Fruit fly (Drosophila melanogaster) whole organism, embryonic: ENCODE results near the gene Ank2.

Experiments used
- Atf6 ChIP-seq: fragments of 200-800 bp; sonication (Bioruptor generic); IDR thresholded peaks from 2 replicates; pipeline ENCODE4 v1.3.6; 2022; ENCODE audit warnings: missing biosample characterization, missing genetic modification characterization
- BtbVII ChIP-seq: fragments of 200-800 bp; sonication (Bioruptor generic); optimal IDR thresholded peaks from 3 replicates; lab custom pipeline; 2017; ENCODE audit warnings: missing biosample characterization, mild to moderate bottlenecking, missing genetic modification characterization
- CG11456 ChIP-seq: fragments of 200-800 bp; sonication (Bioruptor generic); IDR thresholded peaks from 3 replicates; pipeline ENCODE4 v1.3.6; 2022; ENCODE audit warnings: missing biosample characterization, missing genetic modification characterization
- CG12236 ChIP-seq: fragments of 200-800 bp; sonication (Bioruptor generic); optimal IDR thresholded peaks from 2 replicates; lab custom pipeline; 2016; ENCODE audit warnings: missing biosample characterization, missing genetic modification characterization
- CG12299 ChIP-seq: fragments of 200-800 bp; sonication (Bioruptor generic); optimal IDR thresholded peaks from 2 replicates; lab custom pipeline; 2018; ENCODE audit warnings: missing biosample characterization, mild to moderate bottlenecking, missing genetic modification characterization
- CG14710 ChIP-seq: fragments of 200-800 bp; sonication (Bioruptor generic); optimal IDR thresholded peaks from 3 replicates; lab custom pipeline; 2019; ENCODE audit warnings: missing biosample characterization, mild to moderate bottlenecking, missing genetic modification characterization, moderate library complexity
- CG15073 ChIP-seq: fragments of 200-800 bp; sonication (Bioruptor generic); optimal IDR thresholded peaks from 2 replicates; lab custom pipeline; 2016; ENCODE audit warnings: missing biosample characterization, missing genetic modification characterization
- CG15696 ChIP-seq: fragments of 200-800 bp; sonication (Bioruptor generic); optimal IDR thresholded peaks from 2 replicates; lab custom pipeline; 2019; ENCODE audit warnings: missing biosample characterization, mild to moderate bottlenecking, missing genetic modification characterization, moderate library complexity
- CG16813 ChIP-seq: fragments of 200-800 bp; sonication (Bioruptor generic); IDR thresholded peaks from 3 replicates; pipeline ENCODE4 v1.3.6; 2022; ENCODE audit warnings: missing biosample characterization, missing genetic modification characterization; ENCODE audit not compliant: partially characterized antibody
- CG1792 ChIP-seq: fragments of 200-800 bp; sonication (Bioruptor generic); optimal IDR thresholded peaks from 2 replicates; lab custom pipeline; 2016; ENCODE audit warnings: missing biosample characterization, missing genetic modification characterization
- CG2116 ChIP-seq: fragments of 200-800 bp; sonication (Bioruptor generic); optimal IDR thresholded peaks from 3 replicates; lab custom pipeline; 2018; ENCODE audit warnings: missing biosample characterization, mild to moderate bottlenecking, missing genetic modification characterization
- CG2889 ChIP-seq: fragments of 200-800 bp; sonication (Bioruptor generic); IDR thresholded peaks from 3 replicates; pipeline ENCODE4 v1.3.6; 2022; ENCODE audit warnings: missing biosample characterization, missing genetic modification characterization
- CG33213 ChIP-seq: fragments of 200-800 bp; sonication (Bioruptor generic); optimal IDR thresholded peaks from 3 replicates; lab custom pipeline; 2016; ENCODE audit warnings: missing biosample characterization, missing genetic modification characterization
- CG34224 ChIP-seq: fragments of 200-800 bp; sonication (Bioruptor generic); IDR thresholded peaks from 3 replicates; pipeline ENCODE4 v1.3.6; 2022; ENCODE audit warnings: missing biosample characterization, missing genetic modification characterization; ENCODE audit not compliant: partially characterized antibody
- CG4424 ChIP-seq: fragments of 200-800 bp; sonication (Bioruptor generic); optimal IDR thresholded peaks from 3 replicates; lab custom pipeline; 2016; ENCODE audit warnings: missing biosample characterization, missing genetic modification characterization
- CG6791 ChIP-seq: fragments of 200-800 bp; sonication (Bioruptor generic); IDR thresholded peaks from 3 replicates; pipeline ENCODE4 v1.3.6; 2022; ENCODE audit warnings: missing biosample characterization, missing genetic modification characterization; ENCODE audit not compliant: partially characterized antibody
- CG9727 ChIP-seq: fragments of 200-800 bp; sonication (Bioruptor generic); optimal IDR thresholded peaks from 3 replicates; lab custom pipeline; 2017; ENCODE audit warnings: missing biosample characterization, mild to moderate bottlenecking, missing genetic modification characterization
- Deaf1 ChIP-seq: fragments of 200-800 bp; optimal IDR thresholded peaks from 3 replicates; lab custom pipeline; 2019; ENCODE audit warnings: missing biosample characterization, mild to moderate bottlenecking, missing genetic modification characterization, moderate library complexity
- Dip3 ChIP-seq: fragments of 200-800 bp; sonication (Bioruptor generic); optimal IDR thresholded peaks from 3 replicates; lab custom pipeline; 2016; ENCODE audit warnings: missing biosample characterization, missing genetic modification characterization
- Eip74EF ChIP-seq, 2 experiments: fragments of 200-800 bp in 1 of 2; fragments of >200 bp in 1 of 2; sonication (Bioruptor generic) in 1 of 2; optimal IDR thresholded peaks; 2 replicates each; lab custom pipeline; 2017 to 2019; ENCODE audit warnings: missing biosample characterization in 2 of 2, missing genetic modification characterization in 2 of 2, mild to moderate bottlenecking in 1 of 2, moderate library complexity in 1 of 2
- Elba2 ChIP-seq: fragments of 200-800 bp; sonication (Bioruptor generic); optimal IDR thresholded peaks from 3 replicates; lab custom pipeline; 2016; ENCODE audit warnings: missing biosample characterization, missing genetic modification characterization
- Ets65A ChIP-seq: fragments of 200-800 bp; sonication (Bioruptor generic); peaks from one replicate; lab custom pipeline; 2016; ENCODE audit warnings: missing biosample characterization, missing genetic modification characterization
- Fer3 ChIP-seq: fragments of 200-800 bp; sonication (Bioruptor generic); optimal IDR thresholded peaks from 2 replicates; lab custom pipeline; 2018; ENCODE audit warnings: missing biosample characterization, mild to moderate bottlenecking, missing genetic modification characterization, moderate library complexity
- Hr51 ChIP-seq, 2 experiments: fragments of 200-800 bp; sonication (Bioruptor generic); optimal IDR thresholded peaks; 2 replicates in 1 of 2; 3 replicates in 1 of 2; lab custom pipeline; 2016 to 2018; ENCODE audit warnings: missing biosample characterization in 2 of 2, missing genetic modification characterization in 2 of 2, mild to moderate bottlenecking in 1 of 2, moderate library complexity in 1 of 2
- Kr ChIP-seq: fragments of 200-800 bp; sonication (Bioruptor generic); optimal IDR thresholded peaks from 2 replicates; lab custom pipeline; 2017; ENCODE audit warnings: missing biosample characterization, mild to moderate bottlenecking, missing genetic modification characterization
- Opbp ChIP-seq: fragments of 200-800 bp; sonication (Bioruptor generic); IDR thresholded peaks from 3 replicates; pipeline ENCODE4 v1.3.6; 2022; ENCODE audit warnings: missing biosample characterization, missing genetic modification characterization; ENCODE audit not compliant: partially characterized antibody
- chinmo ChIP-seq: fragments of 200-800 bp; sonication (Bioruptor generic); IDR thresholded peaks from 4 replicates; pipeline ENCODE4 v1.3.6; 2022; ENCODE audit warnings: missing biosample characterization, missing genetic modification characterization; ENCODE audit not compliant: partially characterized antibody
- chm ChIP-seq: fragments of 200-800 bp; sonication (Bioruptor generic); IDR thresholded peaks from 2 replicates; pipeline ENCODE4 v1.3.6; 2022; ENCODE audit warnings: missing biosample characterization, missing genetic modification characterization
- emc ChIP-seq: fragments of 200-800 bp; sonication (Bioruptor generic); optimal IDR thresholded peaks from 2 replicates; lab custom pipeline; 2016; ENCODE audit warnings: missing biosample characterization, missing genetic modification characterization
- ewg ChIP-seq: fragments of 200-800 bp; sonication (Bioruptor generic); optimal IDR thresholded peaks from 3 replicates; lab custom pipeline; 2017; ENCODE audit warnings: mild to moderate bottlenecking, missing biosample characterization, missing genetic modification reagents, missing genetic modification characterization
- gsb-n ChIP-seq: fragments of 200-800 bp; sonication (Bioruptor generic); optimal IDR thresholded peaks from 3 replicates; lab custom pipeline; 2018; ENCODE audit warnings: missing biosample characterization, mild to moderate bottlenecking, missing genetic modification characterization
- insv ChIP-seq, 2 experiments: fragments of 200-800 bp; sonication (Bioruptor generic); optimal IDR thresholded peaks; 3 replicates each; lab custom pipeline; 2016 to 2018; ENCODE audit warnings: missing biosample characterization in 2 of 2, missing genetic modification characterization in 2 of 2
- kah ChIP-seq: fragments of 200-800 bp; sonication (Bioruptor generic); optimal IDR thresholded peaks from 2 replicates; lab custom pipeline; 2018; ENCODE audit warnings: missing biosample characterization, mild to moderate bottlenecking, missing genetic modification characterization
- kni ChIP-seq: fragments of 200-800 bp; sonication (Bioruptor generic); optimal IDR thresholded peaks from 3 replicates; lab custom pipeline; 2017; ENCODE audit warnings: mild to moderate bottlenecking, missing biosample characterization, missing genetic modification reagents, missing genetic modification characterization
- mld ChIP-seq: fragments of 200-800 bp; sonication (Bioruptor generic); IDR thresholded peaks from 3 replicates; pipeline ENCODE4 v1.3.6; 2022; ENCODE audit warnings: missing biosample characterization, missing genetic modification characterization; ENCODE audit not compliant: partially characterized antibody
- nerfin-1 ChIP-seq: fragments of 200-800 bp; sonication (Bioruptor generic); optimal IDR thresholded peaks from 3 replicates; lab custom pipeline; 2019; ENCODE audit warnings: missing biosample characterization, mild to moderate bottlenecking, missing genetic modification characterization, moderate library complexity
- oc ChIP-seq: fragments of 200-800 bp; sonication (Bioruptor generic); optimal IDR thresholded peaks from 2 replicates; lab custom pipeline; 2018; ENCODE audit warnings: missing biosample characterization, mild to moderate bottlenecking, missing genetic modification characterization, moderate library complexity
- pros ChIP-seq: fragments of 200-800 bp; sonication (Bioruptor generic); optimal IDR thresholded peaks from 3 replicates; lab custom pipeline; 2019; ENCODE audit warnings: missing biosample characterization, mild to moderate bottlenecking, missing genetic modification characterization, moderate library complexity
- scrt ChIP-seq: fragments of 200-800 bp; sonication (Bioruptor generic); optimal IDR thresholded peaks from 2 replicates; lab custom pipeline; 2018; ENCODE audit warnings: missing biosample characterization, mild to moderate bottlenecking, missing genetic modification characterization, moderate library complexity
- sd ChIP-seq: fragments of 200-800 bp; sonication (Bioruptor generic); optimal IDR thresholded peaks from 3 replicates; lab custom pipeline; 2018; ENCODE audit warnings: missing biosample characterization, mild to moderate bottlenecking, missing genetic modification characterization, moderate library complexity
- seq ChIP-seq: fragments of 200-800 bp; sonication (Bioruptor generic); IDR thresholded peaks from 2 replicates; pipeline ENCODE4 v1.3.6; 2022; ENCODE audit warnings: missing biosample characterization, missing genetic modification characterization
- stc ChIP-seq: fragments of 200-800 bp; sonication (Bioruptor generic); IDR thresholded peaks from 2 replicates; pipeline ENCODE4 v1.3.6; 2022; ENCODE audit warnings: missing biosample characterization, missing genetic modification characterization
- stwl ChIP-seq: fragments of 200-800 bp; sonication (Bioruptor generic); optimal IDR thresholded peaks from 3 replicates; lab custom pipeline; 2018; ENCODE audit warnings: missing biosample characterization, mild to moderate bottlenecking, missing genetic modification characterization, moderate library complexity
- tll ChIP-seq, 2 experiments: fragments of 200-800 bp in 1 of 2; fragments of >200 bp in 1 of 2; sonication (Bioruptor generic) in 1 of 2; optimal IDR thresholded peaks; 2 replicates each; lab custom pipeline; 2017 to 2019; ENCODE audit warnings: missing biosample characterization in 2 of 2, missing genetic modification characterization in 2 of 2, mild to moderate bottlenecking in 1 of 2, moderate library complexity in 1 of 2

The Ank2 gene

DNA sequence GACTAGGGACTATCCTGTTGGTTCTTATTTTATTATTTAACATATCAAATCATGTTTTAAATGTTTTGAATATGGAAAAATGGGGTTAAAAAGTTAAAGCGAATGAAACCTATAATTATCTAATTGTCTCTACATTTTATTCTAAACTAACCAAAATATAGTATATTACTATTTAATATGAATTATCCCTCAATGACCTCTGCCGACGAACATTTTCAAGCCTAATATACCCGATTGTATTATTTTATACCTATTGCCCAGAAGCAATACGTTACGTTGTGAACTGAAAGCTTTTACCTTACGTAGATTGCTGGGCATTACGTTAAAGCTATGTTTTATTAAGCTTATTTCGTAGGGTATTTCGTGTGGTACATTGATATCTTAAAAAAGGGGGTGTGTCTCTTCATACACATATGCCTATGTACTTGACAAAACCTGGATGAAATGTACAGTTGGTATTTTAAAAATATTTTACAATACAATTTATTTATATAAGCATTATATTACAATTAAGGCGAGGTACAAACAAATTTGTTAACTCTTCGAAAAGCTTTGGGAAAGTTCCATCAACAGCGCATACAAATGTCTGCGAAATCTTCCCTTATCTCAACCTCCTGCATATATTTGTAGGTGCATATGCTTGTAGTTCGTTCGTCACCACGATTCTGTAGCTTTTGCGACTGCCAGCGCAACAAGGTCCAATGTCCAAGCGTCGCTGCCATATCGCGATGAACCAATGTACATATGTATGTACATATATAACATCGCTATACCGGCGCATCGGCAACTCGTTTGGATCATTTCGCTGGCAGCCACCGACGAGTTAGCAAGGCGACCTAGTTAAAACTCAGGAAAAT is 594 bp upstream of the Ank2 start, which contains the start of gene Mcad (continued):
- TF ChIP-seq CG15073 = peak; percentile 27
- no peak for TF ChIP-seq CG12236 (GFP tag; lab: Kevin White, UChicago)
- no peak for TF ChIP-seq stwl (tag; lab: Kevin White, UChicago)
- peak; percentile 90 for TF ChIP-seq Atf6 (GFP tag; lab: Robert Waterston, UW)
- TF ChIP-seq CG1792 (GFP tag; lab: Kevin White, UChicago) = peak; percentile 62
- peak; percentile 54 for TF ChIP-seq CG2116 (GFP tag; lab: Kevin White, UChicago)
- peak; percentile 78 for TF ChIP-seq emc (GFP tag; lab: Kevin White, UChicago)
- TF ChIP-seq CG2889 (GFP tag; lab: Robert Waterston, UW) = peak; percentile 18

dm6 chr3L:7714301-7714946 is 3.8 kb downstream of the Ank2 start:
- TF ChIP-seq Ets65A (peak; percentile 60), sd (tag; lab: Kevin White, UChicago) (peak; percentile 24), CG34224 (GFP tag; lab: Robert Waterston, UW) (no peak), scrt (GFP tag; lab: Kevin White, UChicago) (peak; percentile 88), CG11456 (no peak), Elba2 (GFP tag; lab: Kevin White, UChicago) (no peak), BtbVII (GFP tag; lab: Kevin White, UChicago) (no peak), tll (GFP tag; optimal IDR thresholded peaks at IDR 0.05; lab: Kevin White, UChicago) (peak in 1 of 2 experiments; percentile 92), insv (GFP tag; optimal IDR thresholded peaks at IDR 0.05; lab: Kevin White, UChicago) (peak in 1 of 2 experiments; percentile 63), CG4424 (GFP tag; lab: Kevin White, UChicago) (no peak), gsb-n (tag; lab: Kevin White, UChicago) (peak; percentile 86), seq (GFP tag; lab: Robert Waterston, UW) (peak; percentile 56; the same call in 1 of the 2 replicates), CG6791 (GFP tag; lab: Robert Waterston, UW) (0 out of 3 replicates have a peak, but pooled peaks have one; percentile 35), oc (peak; percentile 45), kni (GFP tag; lab: Kevin White, UChicago) (peak; percentile 32), Hr51 (GFP tag; optimal IDR thresholded peaks at IDR 0.05; lab: Kevin White, UChicago) (peak in 1 of 2 experiments; percentile 39), chm (no peak), CG12299 (no peak), CG16813 (GFP tag; lab: Robert Waterston, UW) (no peak), ewg (GFP tag; lab: Kevin White, UChicago) (peak; percentile 65), pros (peak; percentile 99), Dip3 (GFP tag; lab: Kevin White, UChicago) (no peak), Eip74EF (GFP tag; optimal IDR thresholded peaks at IDR 0.05; lab: Kevin White, UChicago) (no peak), CG33213 (no peak), Fer3 (tag; lab: Kevin White, UChicago) (no peak), chinmo (GFP tag; lab: Robert Waterston, UW) (0 out of 4 replicates have a peak, but pooled peaks have one; percentile 59), Kr (peak; percentile 67), CG15696 (tag; lab: Kevin White, UChicago) (no peak), CG14710 (tag; lab: Kevin White, UChicago) (no peak), CG9727 (GFP tag; lab: Kevin White, UChicago) (no peak), kah (GFP tag; lab: Kevin White, UChicago) (peak; percentile 25), nerfin-1 (peak; percentile 88), stc (GFP tag; lab: Robert Waterston, UW) (no peak), mld (GFP tag; lab: Robert Waterston, UW) (no peak), Deaf1 (tag; lab: Kevin White, UChicago) (peak; percentile 14), Opbp (no peak)
